Worm (Caenorhabditis elegans): ENCODE results near the gene T07H8.11.

- TF ChIP-seq K12H6.12 (tag; optimal IDR thresholded peaks at IDR 0.05) (no peak), nfyb-1 (GFP tag; IDR thresholded peaks at IDR 0.05) (no peak), unc-130 (GFP tag; optimal IDR thresholded peaks at IDR 0.05) (no peak), unc-62 (GFP tag; optimal IDR thresholded peaks at IDR 0.05) (no peak), F23B12.7 (tag; optimal IDR thresholded peaks at IDR 0.05; ENCODE audit: insufficient read depth) (no peak), repo-1 (tag; optimal IDR thresholded peaks at IDR 0.05) (no peak), ztf-18 (tag; optimal IDR thresholded peaks at IDR 0.05) (no peak)
Observed at ce11 chrV:6906435-6906834, 44.8 kb downstream of the T07H8.11 start.

Measured in whole organism, young adult.